Worm (Caenorhabditis elegans) whole organism, L3 larva: ENCODE results near the gene ska-3.

Experiments used
- ZK546.5 ChIP-seq: sonication (generic microtip); optimal IDR thresholded peaks from 2 replicates; lab custom pipeline; 2017; ENCODE audit warnings: missing biosample characterization, missing genetic modification characterization
- aly-2 ChIP-seq: fragments of 150-350 bp; optimal IDR thresholded peaks from 2 replicates; lab custom pipeline; 2014; ENCODE audit warnings: missing biosample characterization, missing genetic modification characterization
- ceh-28 ChIP-seq: fragments of 150-350 bp; optimal IDR thresholded peaks from 2 replicates; lab custom pipeline; 2014; ENCODE audit warnings: missing biosample characterization, missing genetic modification reagents, missing genetic modification characterization
- daf-12 ChIP-seq: fragments of 150-350 bp; optimal IDR thresholded peaks from 2 replicates; lab custom pipeline; 2014; ENCODE audit warnings: missing biosample characterization, missing genetic modification reagents, missing genetic modification characterization
- egl-5 ChIP-seq: fragments of 150-350 bp; optimal IDR thresholded peaks from 2 replicates; lab custom pipeline; 2017; ENCODE audit warnings: missing biosample characterization, missing genetic modification reagents, missing genetic modification characterization, inconsistent platforms
- elt-1 ChIP-seq: fragments of 150-350 bp; optimal IDR thresholded peaks from 2 replicates; lab custom pipeline; 2014; ENCODE audit warnings: missing biosample characterization, missing genetic modification characterization
- elt-2 ChIP-seq: sonication (generic microtip); optimal IDR thresholded peaks from 2 replicates; lab custom pipeline; 2016; ENCODE audit warnings: missing genetic modification reagents, mild to moderate bottlenecking, missing genetic modification characterization, missing compliant biosample characterization
- elt-3 ChIP-seq, 3 experiments: fragments of 150-350 bp in 1 of 3; sonication (generic microtip) in 2 of 3; optimal IDR thresholded peaks; 2 replicates in 2 of 3; 4 replicates in 1 of 3; lab custom pipeline; 2014 to 2017; ENCODE audit warnings: missing biosample characterization in 3 of 3, missing genetic modification characterization in 3 of 3
- eor-1 ChIP-seq, 2 experiments: fragments of 150-350 bp; optimal IDR thresholded peaks; 2 replicates each; lab custom pipeline; 2014 to 2018; ENCODE audit warnings: missing biosample characterization in 2 of 2, missing genetic modification characterization in 2 of 2
- fkh-2 ChIP-seq: fragments of 150-350 bp; optimal IDR thresholded peaks from 2 replicates; lab custom pipeline; 2014; ENCODE audit warnings: missing biosample characterization, missing genetic modification reagents, missing genetic modification characterization
- fos-1 ChIP-seq: fragments of 150-350 bp; optimal IDR thresholded peaks from 2 replicates; lab custom pipeline; 2014; ENCODE audit warnings: missing biosample characterization, missing genetic modification characterization
- hmg-11 ChIP-seq: sonication (generic microtip); optimal IDR thresholded peaks from 2 replicates; lab custom pipeline; 2016; ENCODE audit warnings: missing genetic modification characterization, missing compliant biosample characterization
- jun-1 ChIP-seq: fragments of 150-350 bp; optimal IDR thresholded peaks from 2 replicates; lab custom pipeline; 2014; ENCODE audit warnings: missing biosample characterization, missing genetic modification reagents, missing genetic modification characterization
- lin-15B ChIP-seq: fragments of 150-350 bp; optimal IDR thresholded peaks from 2 replicates; lab custom pipeline; 2014; ENCODE audit warnings: missing biosample characterization, missing genetic modification characterization
- lin-39 ChIP-seq: fragments of 150-350 bp; optimal IDR thresholded peaks from 2 replicates; lab custom pipeline; 2018; ENCODE audit warnings: missing biosample characterization, missing genetic modification reagents, missing genetic modification characterization
- mdl-1 ChIP-seq: fragments of 150-350 bp; optimal IDR thresholded peaks from 2 replicates; lab custom pipeline; 2014; ENCODE audit warnings: missing biosample characterization, missing genetic modification characterization
- mml-1 ChIP-seq: fragments of 150-350 bp; sonication (generic microtip); optimal IDR thresholded peaks from 3 replicates; lab custom pipeline; 2014; ENCODE audit warnings: missing biosample characterization, missing genetic modification characterization
- nfya-1 ChIP-seq: sonication (generic microtip); optimal IDR thresholded peaks from 2 replicates; lab custom pipeline; 2017; ENCODE audit warnings: missing genetic modification characterization, mild to moderate bottlenecking, missing compliant biosample characterization, antibody characterized with exemption, moderate library complexity; ENCODE audit not compliant: insufficient read depth
- nhr-11 ChIP-seq: fragments of 150-350 bp; optimal IDR thresholded peaks from 2 replicates; lab custom pipeline; 2014; ENCODE audit warnings: missing biosample characterization, missing genetic modification characterization
- nhr-23 ChIP-seq: fragments of 150-350 bp; optimal IDR thresholded peaks from 2 replicates; lab custom pipeline; 2014; ENCODE audit warnings: missing biosample characterization, missing genetic modification reagents, missing genetic modification characterization
- nhr-237 ChIP-seq: fragments of 150-350 bp; optimal IDR thresholded peaks from 2 replicates; lab custom pipeline; 2014; ENCODE audit warnings: missing biosample characterization, missing genetic modification characterization
- nhr-25 ChIP-seq: sonication (generic microtip); optimal IDR thresholded peaks from 2 replicates; lab custom pipeline; 2017; ENCODE audit warnings: missing biosample characterization, missing genetic modification characterization
- nhr-28 ChIP-seq: fragments of 150-350 bp; optimal IDR thresholded peaks from 2 replicates; lab custom pipeline; 2014; ENCODE audit warnings: missing biosample characterization, missing genetic modification characterization
- nhr-43 ChIP-seq: sonication (generic microtip); optimal IDR thresholded peaks from 2 replicates; lab custom pipeline; 2016; ENCODE audit warnings: mild to moderate bottlenecking, missing genetic modification characterization, missing compliant biosample characterization; ENCODE audit not compliant: poor library complexity, severe bottlenecking
- nhr-76 ChIP-seq: fragments of 150-350 bp; sonication (generic microtip); optimal IDR thresholded peaks from 5 replicates; lab custom pipeline; 2014; ENCODE audit warnings: missing biosample characterization, missing genetic modification characterization
- nhr-77 ChIP-seq: fragments of 150-350 bp; optimal IDR thresholded peaks from 2 replicates; lab custom pipeline; 2014; ENCODE audit warnings: missing biosample characterization, missing genetic modification characterization
- pha-4 ChIP-seq: fragments of 150-350 bp; optimal IDR thresholded peaks from 2 replicates; lab custom pipeline; 2014; ENCODE audit warnings: missing biosample characterization, missing genetic modification reagents, missing genetic modification characterization
- pqm-1 ChIP-seq: fragments of 150-350 bp; optimal IDR thresholded peaks from 2 replicates; lab custom pipeline; 2017; ENCODE audit warnings: missing biosample characterization, missing genetic modification characterization, inconsistent platforms
- sea-2 ChIP-seq: fragments of 150-350 bp; sonication (generic microtip); optimal IDR thresholded peaks from 4 replicates; lab custom pipeline; 2014; ENCODE audit warnings: missing biosample characterization, missing genetic modification reagents, missing genetic modification characterization
- tbx-2 ChIP-seq: sonication (generic microtip); optimal IDR thresholded peaks from 2 replicates; lab custom pipeline; 2016; ENCODE audit warnings: mild to moderate bottlenecking, missing genetic modification characterization, missing compliant biosample characterization
- unc-39 ChIP-seq: sonication (generic microtip); optimal IDR thresholded peaks from 4 replicates; lab custom pipeline; 2017; ENCODE audit warnings: missing biosample characterization, missing genetic modification characterization
- unc-62 ChIP-seq: fragments of 150-350 bp; sonication (generic microtip); optimal IDR thresholded peaks from 4 replicates; lab custom pipeline; 2014; ENCODE audit warnings: missing biosample characterization, missing genetic modification reagents, missing genetic modification characterization
- zag-1 ChIP-seq: fragments of 150-350 bp; optimal IDR thresholded peaks from 2 replicates; lab custom pipeline; 2014; ENCODE audit warnings: missing biosample characterization, missing genetic modification characterization
- ztf-11 ChIP-seq: fragments of 150-350 bp; optimal IDR thresholded peaks from 2 replicates; lab custom pipeline; 2014; ENCODE audit warnings: missing biosample characterization, missing genetic modification characterization
- ztf-4 ChIP-seq: fragments of 150-350 bp; optimal IDR thresholded peaks from 2 replicates; lab custom pipeline; 2014; ENCODE audit warnings: missing biosample characterization, missing genetic modification characterization

The ska-3 gene

DNA sequence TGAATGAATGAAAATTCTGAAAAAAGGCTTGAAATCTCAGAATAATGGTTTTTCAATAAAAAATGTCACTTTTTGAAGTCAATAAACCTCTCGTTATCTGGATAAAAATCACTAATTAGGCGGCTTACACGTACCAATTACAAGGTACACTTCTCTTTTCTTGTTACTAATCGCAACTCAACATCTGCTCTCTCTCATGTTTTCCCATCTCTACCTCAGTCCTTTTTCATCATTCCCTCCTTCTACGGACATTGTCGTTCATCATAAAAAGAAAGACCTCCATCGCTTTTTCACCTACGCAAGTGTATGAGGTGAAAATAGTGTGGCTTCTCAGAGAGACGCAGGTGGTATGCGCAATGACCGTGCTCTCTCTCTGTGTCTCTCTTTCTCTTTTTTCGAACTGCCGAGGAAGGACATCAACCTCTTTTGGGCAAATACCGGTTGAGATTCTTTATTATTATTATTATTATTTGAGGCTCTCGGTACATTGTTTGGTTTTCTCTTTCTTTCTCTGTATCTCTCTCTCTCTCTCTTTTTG is 10.8 kb downstream of the ska-3 start:
- no peak for TF ChIP-seq pqm-1 (tag; lab: Kevin White, UChicago)
- TF ChIP-seq pha-4 (tag; lab: Kevin White, UChicago) = peak; percentile 37
- TF ChIP-seq nfya-1 = peak; percentile 12
- no peak for TF ChIP-seq fos-1 (tag; lab: Kevin White, UChicago)
- TF ChIP-seq elt-2 (tag; lab: Kevin White, UChicago) = peak; percentile 3
- peak; percentile 19 for TF ChIP-seq hmg-11 (tag; lab: Kevin White, UChicago)
- no peak for TF ChIP-seq unc-62 (GFP tag; lab: Kevin White, UChicago)
- peak; percentile 76 for TF ChIP-seq nhr-25 (tag; lab: Kevin White, UChicago)
- TF ChIP-seq zag-1 (tag; lab: Kevin White, UChicago) = no peak
- TF ChIP-seq elt-1 (tag; lab: Kevin White, UChicago) = peak; percentile 22
- TF ChIP-seq, all 47 proteins: peak for 6

DNA sequence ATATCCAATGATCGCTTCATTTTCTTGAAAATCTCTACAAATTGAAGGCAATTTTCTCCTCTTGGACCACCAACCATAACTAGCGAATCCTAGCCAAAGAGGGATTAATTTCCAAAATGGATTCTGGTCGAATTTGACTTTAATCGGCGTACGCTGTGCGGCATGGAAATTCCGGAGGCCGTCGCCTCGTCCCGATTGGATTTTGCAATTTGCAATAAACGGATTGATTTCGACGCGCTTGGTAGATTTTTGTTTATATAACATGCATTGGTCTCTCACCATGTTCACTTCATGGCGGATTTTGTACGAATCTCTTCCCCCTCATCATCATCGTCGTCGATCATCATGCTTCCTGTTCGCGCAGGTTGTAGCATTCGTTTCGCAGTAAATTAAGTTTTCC is 13.1 kb downstream of the ska-3 start:
- TF ChIP-seq elt-3 (tag; optimal IDR thresholded peaks at IDR 0.05; lab: Kevin White, UChicago) = no peak
- no peak for TF ChIP-seq ceh-28 (tag; lab: Kevin White, UChicago)
- TF ChIP-seq elt-2 (tag; lab: Kevin White, UChicago) = no peak
- no peak for TF ChIP-seq fos-1 (tag; lab: Kevin White, UChicago)
- no peak for TF ChIP-seq eor-1 (tag; optimal IDR thresholded peaks at IDR 0.05; lab: Kevin White, UChicago)
- TF ChIP-seq nhr-25 (tag; lab: Kevin White, UChicago) = no peak
- TF ChIP-seq nhr-237 = no peak

DNA sequence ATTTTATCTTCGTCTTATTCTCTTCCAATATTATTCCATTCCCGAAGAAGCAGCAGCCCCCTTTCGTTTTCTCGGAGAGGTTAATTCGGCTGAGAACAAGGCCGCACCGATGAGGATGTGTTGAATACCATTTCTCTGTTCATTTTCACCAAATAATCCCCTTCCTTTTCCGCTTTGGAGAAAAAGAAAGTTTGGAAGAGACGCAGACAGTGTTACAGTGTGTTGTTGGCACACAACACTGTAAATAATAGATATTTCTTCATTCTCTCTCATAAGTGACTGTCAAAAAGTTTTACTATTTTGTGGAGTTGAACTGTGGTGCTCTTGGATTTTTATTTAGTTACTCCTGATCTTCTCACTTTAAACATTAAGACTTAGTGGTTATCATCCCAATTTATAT is 13.5 kb downstream of the ska-3 start:
- TF ChIP-seq pha-4 (tag; lab: Kevin White, UChicago) (peak; percentile 86), egl-5 (tag; lab: Kevin White, UChicago) (no peak), aly-2 (tag; lab: Kevin White, UChicago) (no peak), nhr-25 (tag; lab: Kevin White, UChicago) (peak; percentile 58), mml-1 (tag; lab: Kevin White, UChicago) (no peak), sea-2 (GFP tag; lab: Kevin White, UChicago) (no peak), nhr-28 (tag; lab: Kevin White, UChicago) (no peak)

DNA sequence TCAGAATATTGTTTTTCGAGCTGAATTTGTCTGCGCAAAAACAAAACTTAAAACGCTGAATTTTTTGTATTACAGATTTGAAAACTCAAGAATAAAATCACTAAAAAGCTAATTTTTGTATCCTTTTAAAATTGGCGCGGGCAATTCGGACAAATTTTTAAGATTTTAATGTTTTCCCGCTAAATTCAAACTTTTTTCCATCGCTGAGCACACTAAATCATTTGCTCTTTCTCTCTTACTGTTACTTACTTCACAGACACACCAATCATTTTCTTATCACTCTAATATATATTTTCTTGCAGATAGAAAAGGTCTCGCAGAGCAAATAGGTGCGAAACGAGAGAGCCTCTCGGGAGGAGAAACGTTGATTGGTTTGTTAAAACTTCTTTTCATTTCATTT is 14.9 kb downstream of the ska-3 start, which contains the start of gene par-3:
TSS of gene par-3 (plus strand) at position 301 of the 400 bp plus-strand sequence.
- TF ChIP-seq daf-12 (tag; lab: Kevin White, UChicago) (no peak), fkh-2 (tag; lab: Kevin White, UChicago) (no peak), nhr-23 (no peak), sea-2 (GFP tag; lab: Kevin White, UChicago) (no peak), ztf-4 (no peak), zag-1 (tag; lab: Kevin White, UChicago) (no peak), pqm-1 (tag; lab: Kevin White, UChicago) (no peak), lin-15B (tag; lab: Kevin White, UChicago) (no peak), nhr-77 (tag; lab: Kevin White, UChicago) (no peak), unc-39 (tag; lab: Kevin White, UChicago) (no peak), nhr-11 (tag; lab: Kevin White, UChicago) (no peak)

DNA sequence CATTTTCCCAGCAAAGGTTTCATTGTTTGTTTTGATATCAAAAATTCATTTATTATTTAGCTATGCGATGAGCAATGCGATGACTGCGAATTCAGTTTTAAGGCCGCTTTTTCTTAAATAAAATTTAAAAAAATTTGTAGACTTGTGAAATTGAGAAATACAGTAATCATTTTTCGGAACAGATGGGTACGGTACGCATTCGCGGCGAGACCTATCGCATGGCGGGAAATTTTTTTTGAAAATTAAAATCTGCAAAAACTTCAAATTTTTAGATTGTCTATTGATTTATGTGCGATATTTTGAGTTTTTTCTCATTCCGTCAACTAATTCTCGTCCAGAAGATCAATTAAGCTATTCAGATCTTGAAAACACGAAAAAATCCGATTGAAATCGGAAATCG is 15.3 kb downstream of the ska-3 start:
- TF ChIP-seq daf-12 (tag; lab: Kevin White, UChicago) (no peak), ceh-28 (tag; lab: Kevin White, UChicago) (no peak), tbx-2 (no peak)
- TF ChIP-seq, all 47 proteins: peak for 0

DNA sequence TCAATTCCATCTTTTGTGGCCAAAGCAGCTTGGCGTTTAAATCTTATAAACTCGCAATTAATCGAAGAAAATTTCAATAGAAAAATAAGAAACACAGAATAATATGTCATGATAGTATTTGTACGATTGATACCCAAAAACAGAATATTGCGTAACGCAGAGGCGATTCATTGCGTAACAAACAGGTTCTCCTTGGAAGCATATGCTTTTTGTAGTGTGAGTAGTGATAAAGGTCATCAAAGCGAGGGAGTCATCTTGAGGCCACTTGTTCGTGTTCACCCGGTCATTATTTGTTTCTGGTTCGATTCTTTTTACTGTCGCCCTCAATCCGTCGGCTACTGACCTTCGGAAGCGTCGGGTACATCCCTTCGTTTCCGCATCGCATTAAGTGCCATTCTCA is 17.8 kb downstream of the ska-3 start, which contains the start of gene F54E7.6:
TSS of gene F54E7.6 (minus strand) at position 110 of the 400 bp plus-strand sequence.
- TF ChIP-seq nhr-76 (no peak), ztf-11 (tag; lab: Kevin White, UChicago) (no peak), lin-39 (tag; lab: Kevin White, UChicago) (no peak), nhr-11 (tag; lab: Kevin White, UChicago) (no peak), ZK546.5 (no peak), unc-39 (tag; lab: Kevin White, UChicago) (no peak), nhr-23 (peak; percentile 46), nhr-43 (tag; lab: Kevin White, UChicago) (peak; percentile 3), elt-2 (tag; lab: Kevin White, UChicago) (no peak), daf-12 (tag; lab: Kevin White, UChicago) (no peak), lin-15B (tag; lab: Kevin White, UChicago) (no peak), nhr-25 (tag; lab: Kevin White, UChicago) (peak; percentile 87), fos-1 (tag; lab: Kevin White, UChicago) (no peak), pqm-1 (tag; lab: Kevin White, UChicago) (no peak), sea-2 (GFP tag; lab: Kevin White, UChicago) (no peak), mdl-1 (tag; lab: Kevin White, UChicago) (no peak), jun-1 (no peak)
